Worm (Caenorhabditis elegans): Measurements from ENCODE around the gene C34F6.12.

DNA sequence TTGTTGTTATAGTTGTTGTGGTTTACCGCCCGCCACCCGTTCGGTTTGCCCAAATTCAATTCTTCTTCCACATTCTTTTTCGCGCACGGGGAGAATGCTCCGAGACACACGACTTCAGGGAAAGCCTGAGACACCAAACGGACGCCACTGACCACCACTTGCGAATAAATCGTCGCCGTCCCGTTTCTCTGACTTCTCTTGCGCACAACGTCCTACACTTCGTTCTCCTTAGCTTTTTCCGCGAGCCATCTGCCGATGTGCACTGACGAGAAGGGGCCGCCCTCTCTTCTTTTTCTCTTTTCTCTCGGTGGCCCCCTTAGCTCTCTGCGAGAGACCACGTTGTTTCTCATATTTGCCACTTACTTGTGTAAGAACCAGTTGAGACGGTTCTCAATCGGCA, 30.6 kb upstream of the C34F6.12 start, which contains the start of gene C03A3.1:
- TF ChIP-seq pha-4 (tag; optimal IDR thresholded peaks at IDR 0.05) (no peak), unc-39 (tag; optimal IDR thresholded peaks at IDR 0.05) (no peak), hlh-1 (tag; optimal IDR thresholded peaks at IDR 0.05) (peak; percentile 14), nhr-237 (tag; optimal IDR thresholded peaks at IDR 0.05) (no peak), snpc-4 (tag; optimal IDR thresholded peaks at IDR 0.05) (no peak), ztf-11 (tag; optimal IDR thresholded peaks at IDR 0.05) (no peak), nhr-2 (tag; optimal IDR thresholded peaks at IDR 0.05) (no peak), unc-120 (tag; optimal IDR thresholded peaks at IDR 0.05; ENCODE audit: poor library complexity, severe bottlenecking) (peak; percentile 40), nhr-12 (tag; optimal IDR thresholded peaks at IDR 0.05) (no peak)
